Fruit fly (Drosophila melanogaster): ENCODE measurements around the gene crb.

crb gene

dm6 chr3R:24272775-24273290, 22.0 kb upstream of the crb start, which contains the start of gene Orct2 (continued):
- TF ChIP-seq CG6163 (GFP tag; IDR thresholded peaks at IDR 0.05) (peak; percentile 25; the same call in 1 of the 3 replicates), CG11762 (GFP tag; optimal IDR thresholded peaks at IDR 0.05; ENCODE audit: insufficient read depth) (no peak), spab (GFP tag; optimal IDR thresholded peaks at IDR 0.05) (peak; percentile 10), Gug (GFP tag; IDR thresholded peaks at IDR 0.05) (no peak), CG15336 (GFP tag; IDR thresholded peaks at IDR 0.05) (peak; percentile 25; the same call in 1 of the 2 replicates), CG32006 (GFP tag; optimal IDR thresholded peaks at IDR 0.05) (peak; percentile 3), pdm3 (GFP tag; optimal IDR thresholded peaks at IDR 0.05) (no peak), CG31627 (GFP tag; optimal IDR thresholded peaks at IDR 0.05) (no peak), CG7368 (GFP tag; optimal IDR thresholded peaks at IDR 0.05) (peak; percentile 31), topi (GFP tag; optimal IDR thresholded peaks at IDR 0.05) (no peak), CG6854 (GFP tag; optimal IDR thresholded peaks at IDR 0.05) (peak; percentile 52), salr (GFP tag; optimal IDR thresholded peaks at IDR 0.05) (no peak), dac (GFP tag; optimal IDR thresholded peaks at IDR 0.05) (no peak), Ets21C (GFP tag; optimal IDR thresholded peaks at IDR 0.05) (no peak), CG9139 (GFP tag; optimal IDR thresholded peaks at IDR 0.05) (peak; percentile 4), Eip78C (GFP tag) (peak; percentile 11), Eip75B (GFP tag; optimal IDR thresholded peaks at IDR 0.05) (peak; percentile 38), CG6276 (GFP tag; optimal IDR thresholded peaks at IDR 0.05) (peak; percentile 2), CG8319 (GFP tag; optimal IDR thresholded peaks at IDR 0.05) (no peak), acj6 (GFP tag; optimal IDR thresholded peaks at IDR 0.05) (no peak), OdsH (GFP tag; optimal IDR thresholded peaks at IDR 0.05) (no peak), CG8119 (GFP tag; IDR thresholded peaks at IDR 0.05) (peak; percentile 51; the same call in 1 of the 3 replicates), Smox (GFP tag; optimal IDR thresholded peaks at IDR 0.05) (no peak), Ets96B (tag; optimal IDR thresholded peaks at IDR 0.05) (no peak), CG11294 (GFP tag; IDR thresholded peaks at IDR 0.05) (0 out of 2 replicates have a peak, but pooled peaks have one; percentile 15)

dm6 chr3R:24274212-24274611, 20.7 kb upstream of the crb start:
- no peak for TF ChIP-seq Sox102F (GFP tag; optimal IDR thresholded peaks at IDR 0.05)

DNA sequence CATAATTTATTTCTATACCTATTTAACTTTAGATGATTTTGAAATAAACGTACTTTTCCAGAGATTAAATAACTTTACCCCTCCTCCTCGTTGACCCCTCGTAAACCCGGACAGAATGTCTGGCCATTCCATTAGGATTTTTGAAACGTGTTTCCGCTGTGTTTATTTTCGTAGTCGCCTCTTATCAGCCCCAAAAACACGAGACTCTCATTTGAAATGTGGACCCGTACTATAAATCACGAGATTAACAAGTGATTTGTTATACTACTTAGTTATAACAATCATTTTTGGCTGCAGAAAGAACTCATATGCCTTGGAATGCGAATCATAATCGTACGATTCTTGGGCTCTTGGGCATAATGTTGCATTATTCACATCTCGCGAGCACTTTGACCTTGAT, 19.4 kb upstream of the crb start:
- TF ChIP-seq CG15336 (GFP tag; IDR thresholded peaks at IDR 0.05) (no peak), Smox (GFP tag; optimal IDR thresholded peaks at IDR 0.05) (no peak), vri (GFP tag; optimal IDR thresholded peaks at IDR 0.05) (no peak), Eip75B (GFP tag; optimal IDR thresholded peaks at IDR 0.05) (no peak), CG6854 (GFP tag; optimal IDR thresholded peaks at IDR 0.05) (no peak), Hr39 (GFP tag; optimal IDR thresholded peaks at IDR 0.05) (no peak), CG7368 (GFP tag; optimal IDR thresholded peaks at IDR 0.05) (no peak), CG11294 (GFP tag; IDR thresholded peaks at IDR 0.05) (no peak), Sox15 (GFP tag; optimal IDR thresholded peaks at IDR 0.05) (no peak), Met (GFP tag; optimal IDR thresholded peaks at IDR 0.05) (no peak), CG8632 (GFP tag; optimal IDR thresholded peaks at IDR 0.05) (no peak), dac (GFP tag; optimal IDR thresholded peaks at IDR 0.05) (no peak), Sox14 (GFP tag; optimal IDR thresholded peaks at IDR 0.05) (no peak)

- peak; percentile 50 for TF ChIP-seq net (GFP tag; optimal IDR thresholded peaks at IDR 0.05)
- peak; percentile 44 for TF ChIP-seq fd59A (GFP tag; optimal IDR thresholded peaks at IDR 0.05)
- TF ChIP-seq dac (GFP tag; optimal IDR thresholded peaks at IDR 0.05): peak; percentile 20
- peak; percentile 85 for TF ChIP-seq esn (GFP tag; optimal IDR thresholded peaks at IDR 0.05)
- TF ChIP-seq Lpt (GFP tag; optimal IDR thresholded peaks at IDR 0.05): peak; percentile 35
- peak in 1 of 2 experiments; percentile 49 for TF ChIP-seq ss (GFP tag; optimal IDR thresholded peaks at IDR 0.05)
- no peak for TF ChIP-seq CG1621 (tag; optimal IDR thresholded peaks at IDR 0.05)
- peak; percentile 74 for TF ChIP-seq CG32006 (GFP tag; optimal IDR thresholded peaks at IDR 0.05)
- TF ChIP-seq achi (GFP tag; optimal IDR thresholded peaks at IDR 0.05): peak; percentile 65
- TF ChIP-seq Smox (GFP tag; optimal IDR thresholded peaks at IDR 0.05): peak; percentile 60
- TF ChIP-seq lz (GFP tag; optimal IDR thresholded peaks at IDR 0.05): peak; percentile 65
- peak; percentile 35 for TF ChIP-seq Eip93F (GFP tag; optimal IDR thresholded peaks at IDR 0.05)
- TF ChIP-seq CG6163 (GFP tag; IDR thresholded peaks at IDR 0.05): peak; percentile 46; the same call in 2 of the 3 replicates
- peak; percentile 41; the same call in 1 of the 3 replicates for TF ChIP-seq eg (GFP tag; IDR thresholded peaks at IDR 0.05)
- peak; percentile 55 for TF ChIP-seq acj6 (GFP tag; optimal IDR thresholded peaks at IDR 0.05)
- TF ChIP-seq CG3032 (tag; optimal IDR thresholded peaks at IDR 0.05): peak; percentile 60
- peak; percentile 65 for TF ChIP-seq CG6792 (GFP tag; optimal IDR thresholded peaks at IDR 0.05)
- TF ChIP-seq CG8119 (GFP tag; IDR thresholded peaks at IDR 0.05): peak; percentile 52; the same call in 2 of the 3 replicates
These were observed 18.5 kb upstream of the crb start, which contains the start of gene Orct for dm6 chr3R:24276104-24277008. Gene Orct, plus strand, starts transcription at chr3R:24276260.

All from whole organism, prepupa.